Worm (Caenorhabditis elegans) whole organism, young adult: Measurements from ENCODE around the gene flp-23.

Experiments used
- B0261.1 ChIP-seq: sonication (generic microtip); optimal IDR thresholded peaks from 2 replicates; lab custom pipeline; 2016; ENCODE audit warnings: mild to moderate bottlenecking, missing genetic modification characterization, moderate library complexity, missing compliant biosample characterization
- C17E4.6 ChIP-seq: fragments of 200-800 bp; sonication (Bioruptor generic); IDR thresholded peaks from 2 replicates; pipeline ENCODE4 v1.3.6; 2022; ENCODE audit warnings: missing genetic modification reagents, missing genetic modification characterization, missing compliant biosample characterization
- F10E7.11 ChIP-seq: sonication (generic microtip); optimal IDR thresholded peaks from 2 replicates; lab custom pipeline; 2017; ENCODE audit warnings: mild to moderate bottlenecking, missing genetic modification characterization, moderate library complexity, missing compliant biosample characterization
- F23B12.7 ChIP-seq: sonication (generic microtip); optimal IDR thresholded peaks from 2 replicates; lab custom pipeline; 2017; ENCODE audit warnings: missing genetic modification characterization, mild to moderate bottlenecking, missing compliant biosample characterization, antibody characterized with exemption, moderate library complexity; ENCODE audit not compliant: insufficient read depth
- F37B4.10 ChIP-seq: fragments of 200-800 bp; sonication (Bioruptor generic); IDR thresholded peaks from 2 replicates; pipeline ENCODE4 v1.3.6; 2022; ENCODE audit warnings: missing genetic modification characterization, missing compliant biosample characterization
- K11D2.4 ChIP-seq: fragments of 200-800 bp; sonication (Bioruptor generic); IDR thresholded peaks from 2 replicates; pipeline ENCODE4 v1.3.6; 2022; ENCODE audit warnings: missing genetic modification reagents, missing genetic modification characterization, missing compliant biosample characterization
- K12H6.12 ChIP-seq: fragments of 200-800 bp; sonication (Bioruptor generic); optimal IDR thresholded peaks from 2 replicates; lab custom pipeline; 2018; ENCODE audit warnings: mild to moderate bottlenecking, missing genetic modification characterization, missing compliant biosample characterization
- Y67H2A.10 ChIP-seq: fragments of 200-800 bp; sonication (Bioruptor generic); conservative IDR thresholded peaks from 2 replicates; pipeline ENCODE4 v1.3.6; 2022; ENCODE audit warnings: missing genetic modification reagents, missing genetic modification characterization, missing compliant biosample characterization
- ama-1 ChIP-seq, 3 experiments: fragments of 150-350 bp in 1 of 3; sonication (generic microtip) in 2 of 3; optimal IDR thresholded peaks; 2 replicates each; lab custom pipeline; 2014 to 2018; ENCODE audit warnings: missing biosample characterization in 2 of 3, missing genetic modification characterization in 2 of 3, missing genetic modification reagents in 2 of 3
- attf-3 ChIP-seq: fragments of 200-800 bp; sonication (Bioruptor generic); conservative IDR thresholded peaks from 2 replicates; pipeline ENCODE4 v1.3.6; 2022; ENCODE audit warnings: missing genetic modification reagents, missing genetic modification characterization, missing compliant biosample characterization
- bed-2 ChIP-seq: fragments of 200-800 bp; sonication (Bioruptor generic); IDR thresholded peaks from 2 replicates; pipeline ENCODE4 v1.3.6; 2022; ENCODE audit warnings: missing genetic modification reagents, missing genetic modification characterization, missing compliant biosample characterization
- ceh-27 ChIP-seq: fragments of 200-800 bp; sonication (Bioruptor generic); optimal IDR thresholded peaks from 2 replicates; lab custom pipeline; 2018; ENCODE audit warnings: mild to moderate bottlenecking, missing genetic modification characterization, moderate library complexity, missing compliant biosample characterization
- ceh-40 ChIP-seq: fragments of 200-800 bp; sonication (Bioruptor generic); IDR thresholded peaks from 2 replicates; pipeline ENCODE4 v1.3.6; 2022; ENCODE audit warnings: missing genetic modification characterization, missing compliant biosample characterization
- ceh-91 ChIP-seq: fragments of 200-800 bp; sonication (Bioruptor generic); IDR thresholded peaks from 2 replicates; pipeline ENCODE4 v1.3.6; 2022; ENCODE audit warnings: missing genetic modification reagents, missing genetic modification characterization, missing compliant biosample characterization
- die-1 ChIP-seq: sonication (generic microtip); optimal IDR thresholded peaks from 2 replicates; lab custom pipeline; 2016; ENCODE audit warnings: missing genotype, mild to moderate bottlenecking, missing genetic modification characterization, missing compliant biosample characterization
- egrh-3 ChIP-seq: fragments of 200-800 bp; sonication (Bioruptor generic); IDR thresholded peaks from 2 replicates; pipeline ENCODE4 v1.3.6; 2022; ENCODE audit warnings: missing genetic modification reagents, missing genetic modification characterization, missing compliant biosample characterization
- fkh-3 ChIP-seq: sonication (generic microtip); optimal IDR thresholded peaks from 2 replicates; lab custom pipeline; 2016; ENCODE audit warnings: mild to moderate bottlenecking, missing genetic modification characterization, missing compliant biosample characterization
- him-1 ChIP-seq: sonication (generic microtip); optimal IDR thresholded peaks from 2 replicates; lab custom pipeline; 2016; ENCODE audit warnings: missing genotype, missing genetic modification reagents, missing genetic modification characterization, missing compliant biosample characterization
- hlh-12 ChIP-seq: sonication (generic microtip); optimal IDR thresholded peaks from 2 replicates; lab custom pipeline; 2016; ENCODE audit warnings: missing genetic modification characterization, missing compliant biosample characterization
- hlh-26 ChIP-seq: fragments of 200-800 bp; sonication (Bioruptor generic); conservative IDR thresholded peaks from 2 replicates; pipeline ENCODE4 v1.3.6; 2022; ENCODE audit warnings: missing genetic modification reagents, missing genetic modification characterization, missing compliant biosample characterization
- hmg-1.2 ChIP-seq: fragments of 200-800 bp; sonication (Bioruptor generic); IDR thresholded peaks from 2 replicates; pipeline ENCODE4 v1.3.6; 2022; ENCODE audit warnings: missing genetic modification reagents, missing genetic modification characterization, missing compliant biosample characterization
- lin-26 ChIP-seq: fragments of 200-800 bp; sonication (Bioruptor generic); IDR thresholded peaks from 2 replicates; pipeline ENCODE4 v1.3.6; 2022; ENCODE audit warnings: missing genetic modification reagents, missing genetic modification characterization, missing compliant biosample characterization
- madf-3 ChIP-seq: fragments of 200-800 bp; sonication (Bioruptor generic); IDR thresholded peaks from 2 replicates; pipeline ENCODE4 v1.3.6; 2022; ENCODE audit warnings: missing genetic modification reagents, missing genetic modification characterization, missing compliant biosample characterization
- madf-6 ChIP-seq: fragments of 200-800 bp; sonication (Bioruptor generic); IDR thresholded peaks from 2 replicates; pipeline ENCODE4 v1.3.6; 2022; ENCODE audit warnings: missing genetic modification reagents, missing genetic modification characterization, missing compliant biosample characterization
- nfya-1 ChIP-seq: sonication (generic microtip); optimal IDR thresholded peaks from 2 replicates; lab custom pipeline; 2017; ENCODE audit warnings: antibody characterized with exemption, missing compliant biosample characterization, missing genetic modification characterization, borderline replicate concordance; ENCODE audit not compliant: insufficient read depth
- nfyb-1 ChIP-seq: fragments of 200-800 bp; sonication (Bioruptor generic); IDR thresholded peaks from 2 replicates; pipeline ENCODE4 v1.3.6; 2022; ENCODE audit warnings: missing genetic modification reagents, missing genetic modification characterization, missing compliant biosample characterization
- nhr-179 ChIP-seq: sonication (generic microtip); optimal IDR thresholded peaks from 2 replicates; lab custom pipeline; 2016; ENCODE audit warnings: mild to moderate bottlenecking, missing genetic modification characterization, missing compliant biosample characterization
- nhr-90 ChIP-seq: sonication (generic microtip); optimal IDR thresholded peaks from 2 replicates; lab custom pipeline; 2016; ENCODE audit warnings: missing genotype, mild to moderate bottlenecking, missing genetic modification characterization, missing compliant biosample characterization
- rec-8 ChIP-seq, 2 experiments: sonication (generic microtip); optimal IDR thresholded peaks; 2 replicates each; lab custom pipeline; 2016; ENCODE audit warnings: mild to moderate bottlenecking in 2 of 2, missing genetic modification characterization in 2 of 2, missing genetic modification reagents in 2 of 2, missing genotype in 2 of 2, missing biosample characterization in 1 of 2, missing compliant biosample characterization in 1 of 2, moderate library complexity in 1 of 2
- rpc-1 ChIP-seq, 2 experiments: fragments of 150-350 bp in 1 of 2; sonication (generic microtip) in 1 of 2; optimal IDR thresholded peaks; 2 replicates each; lab custom pipeline; 2014 to 2018; ENCODE audit warnings: missing biosample characterization in 1 of 2, missing genetic modification characterization in 1 of 2, missing genetic modification reagents in 1 of 2, missing genotype in 1 of 2
- snpc-1.3 ChIP-seq: sonication (generic microtip); optimal IDR thresholded peaks from 2 replicates; lab custom pipeline; 2017; ENCODE audit warnings: missing genetic modification characterization, mild to moderate bottlenecking, missing compliant biosample characterization, antibody characterized with exemption, moderate library complexity, missing genotype, missing genetic modification reagents; ENCODE audit not compliant: insufficient read depth
- snpc-3.4 ChIP-seq: sonication (generic microtip); optimal IDR thresholded peaks from 2 replicates; lab custom pipeline; 2017; ENCODE audit warnings: missing genetic modification characterization, mild to moderate bottlenecking, missing compliant biosample characterization, antibody characterized with exemption, moderate library complexity, missing genotype, missing genetic modification reagents
- somi-1 ChIP-seq: fragments of 200-800 bp; sonication (Bioruptor generic); optimal IDR thresholded peaks from 2 replicates; lab custom pipeline; 2018; ENCODE audit warnings: mild to moderate bottlenecking, missing genetic modification characterization, missing compliant biosample characterization
- tbp1 ChIP-seq: fragments of 200-800 bp; sonication (Bioruptor generic); optimal IDR thresholded peaks from 2 replicates; lab custom pipeline; 2018; ENCODE audit warnings: mild to moderate bottlenecking, missing genetic modification characterization, missing compliant biosample characterization
- ztf-26 ChIP-seq: sonication (generic microtip); optimal IDR thresholded peaks from 2 replicates; lab custom pipeline; 2017; ENCODE audit warnings: missing genetic modification characterization, missing compliant biosample characterization
- ztf-6 ChIP-seq: fragments of 200-800 bp; sonication (Bioruptor generic); IDR thresholded peaks from 2 replicates; pipeline ENCODE4 v1.3.6; 2022; ENCODE audit warnings: missing genetic modification reagents, missing genetic modification characterization, missing compliant biosample characterization

The flp-23 gene

ce11 chrIII:8652922-8653321 is 2.4 kb downstream of the flp-23 start (continued):
- TF ChIP-seq rpc-1 (optimal IDR thresholded peaks at IDR 0.05; lab: Kevin White, UChicago) (peak; percentile 69), rpc-1 (tag; optimal IDR thresholded peaks at IDR 0.05; lab: Kevin White, UChicago) (peak; percentile 75), ceh-91 (GFP tag; lab: Robert Waterston, UW) (no peak), ceh-27 (peak; percentile 42), egrh-3 (GFP tag; lab: Robert Waterston, UW) (peak; percentile 13; the same call in 1 of the 2 replicates), nhr-179 (tag; lab: Kevin White, UChicago) (no peak), somi-1 (GFP tag; lab: Kevin White, UChicago) (no peak), F37B4.10 (GFP tag; lab: Robert Waterston, UW) (no peak)

- no peak for TF ChIP-seq C17E4.6
- no peak for TF ChIP-seq nfya-1
- peak; percentile 33 for TF ChIP-seq nhr-90
- peak; percentile 25 for TF ChIP-seq die-1 (tag; lab: Kevin White, UChicago)
- peak; percentile 88 for TF ChIP-seq tbp1 (GFP tag; lab: Kevin White, UChicago)
- TF ChIP-seq bed-2 (GFP tag; lab: Robert Waterston, UW) = no peak
- no peak for TF ChIP-seq hlh-12 (tag; lab: Kevin White, UChicago)
- TF ChIP-seq ceh-40 (GFP tag; lab: Robert Waterston, UW) = peak; percentile 20; the same call in 1 of the 2 replicates
- TF ChIP-seq hlh-26 (GFP tag; lab: Robert Waterston, UW) = no peak
- no peak for TF ChIP-seq nhr-179 (tag; lab: Kevin White, UChicago)
- no peak for TF ChIP-seq Y67H2A.10 (GFP tag; lab: Robert Waterston, UW)
- peak in 1 of 2 experiments; percentile 25 for TF ChIP-seq rec-8 (tag; optimal IDR thresholded peaks at IDR 0.05; lab: Kevin White, UChicago)
- no peak for TF ChIP-seq ztf-6
- TF ChIP-seq lin-26 (GFP tag; lab: Robert Waterston, UW) = peak; percentile 57; the same call in 1 of the 2 replicates
- TF ChIP-seq ztf-26 = no peak
- peak; percentile 50 for TF ChIP-seq B0261.1 (tag; lab: Kevin White, UChicago)
- TF ChIP-seq F10E7.11 (tag; lab: Kevin White, UChicago) = no peak
- peak; percentile 52 for TF ChIP-seq rpc-1 (optimal IDR thresholded peaks at IDR 0.05; lab: Kevin White, UChicago)
- TF ChIP-seq rpc-1 (tag; optimal IDR thresholded peaks at IDR 0.05; lab: Kevin White, UChicago) = peak; percentile 76
- no peak for TF ChIP-seq fkh-3 (tag; lab: Kevin White, UChicago)
- TF ChIP-seq madf-3 (GFP tag; lab: Robert Waterston, UW) = no peak
- TF ChIP-seq F23B12.7 = peak; percentile 11
- peak; percentile 39 for TF ChIP-seq him-1
- peak; percentile 60; the same call in 1 of the 2 replicates for TF ChIP-seq nfyb-1 (GFP tag; lab: Robert Waterston, UW)
- peak; percentile 52 for TF ChIP-seq madf-6 (GFP tag; lab: Robert Waterston, UW)
- peak; percentile 34; the same call in 1 of the 2 replicates for TF ChIP-seq hmg-1.2 (GFP tag; lab: Robert Waterston, UW)
- TF ChIP-seq snpc-3.4 = peak; percentile 17
- TF ChIP-seq, all 124 proteins: peak for 14
Observed at ce11 chrIII:8653457-8653856, 2.9 kb downstream of the flp-23 start.

- TF ChIP-seq attf-3 (GFP tag; lab: Robert Waterston, UW) (0 out of 2 replicates have a peak, but pooled peaks have one; percentile 12), snpc-1.3 (tag; lab: Kevin White, UChicago) (no peak), ama-1 (optimal IDR thresholded peaks at IDR 0.05; lab: Kevin White, UChicago) (peak; percentile 82), ama-1 (GFP tag; optimal IDR thresholded peaks at IDR 0.05; lab: Kevin White, UChicago) (no peak), K11D2.4 (GFP tag; lab: Robert Waterston, UW) (0 out of 2 replicates have a peak, but pooled peaks have one; percentile 23), K12H6.12 (tag; lab: Kevin White, UChicago) (peak; percentile 23)
Observed at ce11 chrIII:8653875-8654386, 3.4 kb downstream of the flp-23 start, which contains the start of gene F22B7.9. Gene F22B7.9, minus strand, starts transcription at chrIII:8653925.
